Worm (Caenorhabditis elegans): Measurements from ENCODE around the gene bmy-1.

The bmy-1 gene

DNA sequence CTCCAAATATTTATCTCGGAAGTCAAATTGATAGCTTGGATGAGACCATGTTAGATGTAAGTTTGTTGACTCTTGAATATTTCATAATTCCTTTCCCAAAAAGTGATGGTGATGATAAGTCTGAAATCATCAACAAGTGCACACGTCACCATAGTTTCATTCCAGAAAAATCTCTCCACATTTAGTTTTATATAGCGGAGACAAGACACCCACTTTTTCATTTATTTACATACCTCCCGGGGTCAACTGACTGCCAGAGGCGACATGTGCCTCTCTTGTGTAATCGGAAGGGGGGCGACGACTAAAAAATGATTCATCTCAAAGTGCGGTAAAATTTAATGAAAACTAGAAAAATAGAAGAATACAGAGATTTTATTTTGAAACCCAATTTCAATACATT lies 20.2 kb upstream of the bmy-1 start (continued):
- TF ChIP-seq lsy-2 (tag; optimal IDR thresholded peaks at IDR 0.05), result peak in 1 of 2 experiments; percentile 30
- TF ChIP-seq lir-3 (tag; optimal IDR thresholded peaks at IDR 0.05), result no peak
- no peak for TF ChIP-seq nhr-237 (tag; optimal IDR thresholded peaks at IDR 0.05)
- no peak for TF ChIP-seq lin-39 (tag; optimal IDR thresholded peaks at IDR 0.05)
- peak; percentile 42 for TF ChIP-seq nhr-77 (tag; optimal IDR thresholded peaks at IDR 0.05)
- TF ChIP-seq zag-1 (tag; optimal IDR thresholded peaks at IDR 0.05), result no peak
- no peak for TF ChIP-seq nhr-41 (GFP tag; IDR thresholded peaks at IDR 0.05)
- no peak; the same call in 1 of the 2 replicates for TF ChIP-seq php-3 (GFP tag; IDR thresholded peaks at IDR 0.05)
- TF ChIP-seq pqm-1 (tag; optimal IDR thresholded peaks at IDR 0.05), result no peak
- TF ChIP-seq hmg-1.1 (GFP tag; IDR thresholded peaks at IDR 0.05), result peak; percentile 22; the same call in 1 of the 2 replicates
- no peak for TF ChIP-seq madf-5 (GFP tag; IDR thresholded peaks at IDR 0.05)
- TF ChIP-seq mep-1 (tag; optimal IDR thresholded peaks at IDR 0.05), result peak; percentile 12
- TF ChIP-seq sdz-12 (GFP tag; optimal IDR thresholded peaks at IDR 0.05), result no peak
- TF ChIP-seq zfp-2 (tag; optimal IDR thresholded peaks at IDR 0.05), result no peak
- peak; percentile 73 for TF ChIP-seq dve-1 (tag; optimal IDR thresholded peaks at IDR 0.05; ENCODE audit: insufficient read depth)
- TF ChIP-seq ama-1 (optimal IDR thresholded peaks at IDR 0.05), result peak; percentile 31
- no peak for TF ChIP-seq fkh-10 (GFP tag; optimal IDR thresholded peaks at IDR 0.05)
- no peak for TF ChIP-seq egl-27 (tag; optimal IDR thresholded peaks at IDR 0.05)
- no peak for TF ChIP-seq daf-19 (GFP tag; conservative IDR thresholded peaks at IDR 0.05)
- no peak for TF ChIP-seq egl-43 (GFP tag; IDR thresholded peaks at IDR 0.05)
- TF ChIP-seq dpl-1 (GFP tag; optimal IDR thresholded peaks at IDR 0.05), result no peak
- TF ChIP-seq madf-9 (GFP tag; conservative IDR thresholded peaks at IDR 0.05), result no peak
- TF ChIP-seq mes-2 (tag; optimal IDR thresholded peaks at IDR 0.05; ENCODE audit: poor library complexity, severe bottlenecking), result peak; percentile 38
- TF ChIP-seq nhr-111 (GFP tag; optimal IDR thresholded peaks at IDR 0.05), result no peak
- no peak for TF ChIP-seq mxl-2 (GFP tag; conservative IDR thresholded peaks at IDR 0.05)
- TF ChIP-seq aly-2 (tag; optimal IDR thresholded peaks at IDR 0.05), result no peak
- TF ChIP-seq ceh-44 (GFP tag; IDR thresholded peaks at IDR 0.05), result no peak
- TF ChIP-seq lin-1 (GFP tag; IDR thresholded peaks at IDR 0.05), result no peak
- TF ChIP-seq T26A8.4 (GFP tag; IDR thresholded peaks at IDR 0.05), result peak; percentile 14; the same call in 1 of the 2 replicates
- 0 out of 2 replicates have a peak, but pooled peaks have one; percentile 20 for TF ChIP-seq tra-1 (GFP tag; IDR thresholded peaks at IDR 0.05)

DNA sequence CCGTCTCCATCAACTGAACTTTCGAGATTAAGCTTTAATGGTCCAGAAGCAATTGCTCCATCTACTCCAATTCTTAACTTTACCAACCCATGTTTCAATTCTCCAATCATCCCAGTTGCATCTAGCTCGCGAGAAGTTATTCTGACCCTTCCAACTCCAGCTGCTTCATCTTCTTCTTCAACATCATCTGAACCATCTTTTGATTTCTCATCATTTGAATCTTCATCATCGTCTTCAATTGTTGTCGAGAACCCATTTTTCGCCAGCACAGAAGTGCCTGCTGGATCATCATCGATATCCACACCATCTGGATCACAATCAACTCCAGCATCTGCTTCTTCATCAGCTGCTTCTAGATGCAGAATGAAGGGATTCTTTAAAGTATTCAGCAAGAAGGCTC lies 18.9 kb upstream of the bmy-1 start:
- TF ChIP-seq lin-38 (GFP tag; IDR thresholded peaks at IDR 0.05), result no peak
- TF ChIP-seq aha-1 (tag), result peak; percentile 90
- TF ChIP-seq ZK546.5 (tag; optimal IDR thresholded peaks at IDR 0.05), result no peak
- peak in 1 of 2 experiments; percentile 81 for TF ChIP-seq unc-62 (GFP tag; optimal IDR thresholded peaks at IDR 0.05 in 1 of 2)
- TF ChIP-seq unc-62 (tag; optimal IDR thresholded peaks at IDR 0.05), result no peak

DNA sequence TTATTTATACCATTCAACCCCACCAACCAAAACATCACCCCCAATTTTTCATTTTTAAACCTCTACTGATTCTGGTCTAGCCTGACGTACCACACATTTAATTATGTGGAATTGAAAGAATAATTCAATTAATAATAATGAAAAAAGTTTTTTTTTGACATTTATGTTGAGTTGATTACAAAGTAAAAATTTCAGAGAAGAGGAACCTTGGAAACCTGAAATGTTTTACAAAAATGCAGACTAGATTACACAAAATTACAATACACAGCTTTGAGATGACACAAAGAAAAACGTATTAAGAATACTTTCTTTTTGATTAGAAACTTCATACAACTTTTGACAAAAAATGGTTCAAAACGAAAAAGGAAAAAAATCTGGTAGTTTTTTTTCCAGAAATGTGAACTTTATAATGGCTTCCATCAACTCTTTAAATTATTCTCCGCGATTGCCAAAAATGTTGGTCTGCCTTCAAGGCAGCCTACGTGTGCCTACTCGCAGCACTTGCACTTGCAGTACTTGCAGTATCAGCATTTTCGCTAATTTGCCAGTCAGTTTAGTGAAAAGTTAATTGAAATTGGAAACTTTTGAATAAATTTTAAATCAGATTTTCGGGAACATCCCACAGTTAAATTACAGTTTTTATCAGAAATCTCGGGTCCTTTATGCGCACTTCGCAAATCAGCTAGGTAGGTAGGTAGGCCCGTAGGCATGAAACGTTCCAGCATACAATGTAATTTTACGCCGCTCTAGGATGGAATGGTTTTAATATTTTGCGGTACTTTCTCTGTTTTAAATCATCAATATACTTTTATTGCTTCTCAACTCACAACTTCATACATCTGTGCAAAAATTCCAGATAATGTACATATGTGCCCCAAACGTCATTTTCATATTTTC lies 17.6 kb upstream of the bmy-1 start:
- TF ChIP-seq zfp-3 (GFP tag; conservative IDR thresholded peaks at IDR 0.05) (0 out of 2 replicates have a peak, but pooled peaks have one; percentile 72), unc-39 (tag; optimal IDR thresholded peaks at IDR 0.05) (no peak), nhr-76 (tag; optimal IDR thresholded peaks at IDR 0.05) (no peak), saeg-2 (GFP tag; IDR thresholded peaks at IDR 0.05) (no peak), ceh-44 (GFP tag; IDR thresholded peaks at IDR 0.05) (no peak), Y5F2A.4 (GFP tag; optimal IDR thresholded peaks at IDR 0.05) (no peak), nhr-77 (tag; optimal IDR thresholded peaks at IDR 0.05) (peak; percentile 43), hif-1 (tag; optimal IDR thresholded peaks at IDR 0.05) (peak in 1 of 2 experiments; percentile 33), arid-1 (GFP tag; conservative IDR thresholded peaks at IDR 0.05) (no peak), madf-5 (GFP tag; IDR thresholded peaks at IDR 0.05) (0 out of 4 replicates have a peak, but pooled peaks of 1 of the 2 experiments have one; percentile 13), lin-29 (GFP tag; IDR thresholded peaks at IDR 0.05) (0 out of 2 replicates have a peak, but pooled peaks have one; percentile 15), Y75B8A.6 (GFP tag; IDR thresholded peaks at IDR 0.05) (no peak), nhr-6 (tag; optimal IDR thresholded peaks at IDR 0.05) (no peak), egl-43 (GFP tag; IDR thresholded peaks at IDR 0.05) (0 out of 2 replicates have a peak, but pooled peaks have one; percentile 43), T20F7.1 (GFP tag; optimal IDR thresholded peaks at IDR 0.05) (peak; percentile 15), egl-27 (tag; optimal IDR thresholded peaks at IDR 0.05) (no peak), mep-1 (tag; optimal IDR thresholded peaks at IDR 0.05) (peak; percentile 60), duxl-1 (tag; optimal IDR thresholded peaks at IDR 0.05; ENCODE audit: poor library complexity) (no peak), lin-38 (GFP tag; IDR thresholded peaks at IDR 0.05) (peak; percentile 15; the same call in 1 of the 2 replicates)

All from whole organism, L4 larva.